Worm (Caenorhabditis elegans) whole organism, young adult: Measurements from ENCODE around the gene ttr-29.

Experiments used
- B0261.1 ChIP-seq: sonication (generic microtip); optimal IDR thresholded peaks from 2 replicates; lab custom pipeline; 2016; ENCODE audit warnings: mild to moderate bottlenecking, missing genetic modification characterization, moderate library complexity, missing compliant biosample characterization
- F22D6.2 ChIP-seq: sonication (generic microtip); optimal IDR thresholded peaks from 2 replicates; lab custom pipeline; 2016; ENCODE audit warnings: mild to moderate bottlenecking, missing genetic modification characterization, missing compliant biosample characterization
- F23B12.7 ChIP-seq: sonication (generic microtip); optimal IDR thresholded peaks from 2 replicates; lab custom pipeline; 2017; ENCODE audit warnings: missing genetic modification characterization, mild to moderate bottlenecking, missing compliant biosample characterization, antibody characterized with exemption, moderate library complexity; ENCODE audit not compliant: insufficient read depth
- F39B2.1 ChIP-seq: fragments of 200-800 bp; sonication (Bioruptor generic); IDR thresholded peaks from 2 replicates; pipeline ENCODE4 v1.3.6; 2022; ENCODE audit warnings: missing genetic modification reagents, missing genetic modification characterization, missing compliant biosample characterization
- Y79H2A.3 ChIP-seq: fragments of 200-800 bp; sonication (Bioruptor generic); conservative IDR thresholded peaks from 2 replicates; pipeline ENCODE4 v1.3.6; 2022; ENCODE audit warnings: missing genetic modification reagents, missing genetic modification characterization, missing compliant biosample characterization
- ZK185.1 ChIP-seq: sonication (generic microtip); optimal IDR thresholded peaks from 2 replicates; lab custom pipeline; 2016; ENCODE audit warnings: mild to moderate bottlenecking, missing genetic modification characterization, missing compliant biosample characterization; ENCODE audit not compliant: poor library complexity, severe bottlenecking
- aptf-2 ChIP-seq: fragments of 200-800 bp; sonication (Bioruptor generic); conservative IDR thresholded peaks from 2 replicates; pipeline ENCODE4 v1.3.6; 2022; ENCODE audit warnings: missing genetic modification reagents, missing genetic modification characterization, missing compliant biosample characterization
- attf-6 ChIP-seq: fragments of 200-800 bp; sonication (Bioruptor generic); IDR thresholded peaks from 2 replicates; pipeline ENCODE4 v1.3.6; 2022; ENCODE audit warnings: missing genetic modification reagents, missing genetic modification characterization, missing compliant biosample characterization
- bed-2 ChIP-seq: fragments of 200-800 bp; sonication (Bioruptor generic); IDR thresholded peaks from 2 replicates; pipeline ENCODE4 v1.3.6; 2022; ENCODE audit warnings: missing genetic modification reagents, missing genetic modification characterization, missing compliant biosample characterization
- ccch-3 ChIP-seq: fragments of 200-800 bp; sonication (Bioruptor generic); optimal IDR thresholded peaks from 2 replicates; lab custom pipeline; 2018; ENCODE audit warnings: mild to moderate bottlenecking, missing genetic modification characterization, missing compliant biosample characterization
- cebp-2 ChIP-seq: fragments of 200-800 bp; sonication (Bioruptor generic); IDR thresholded peaks from 2 replicates; pipeline ENCODE4 v1.3.6; 2022; ENCODE audit warnings: missing genetic modification characterization, missing compliant biosample characterization
- die-1 ChIP-seq: sonication (generic microtip); optimal IDR thresholded peaks from 2 replicates; lab custom pipeline; 2016; ENCODE audit warnings: missing genotype, mild to moderate bottlenecking, missing genetic modification characterization, missing compliant biosample characterization
- dpff-1 ChIP-seq: sonication (generic microtip); optimal IDR thresholded peaks from 2 replicates; lab custom pipeline; 2017; ENCODE audit warnings: mild to moderate bottlenecking, missing genetic modification characterization, missing compliant biosample characterization
- efl-1 ChIP-seq: fragments of 150-350 bp; optimal IDR thresholded peaks from 2 replicates; lab custom pipeline; 2014; ENCODE audit warnings: missing biosample characterization, missing genetic modification reagents, missing genetic modification characterization
- egrh-3 ChIP-seq: fragments of 200-800 bp; sonication (Bioruptor generic); IDR thresholded peaks from 2 replicates; pipeline ENCODE4 v1.3.6; 2022; ENCODE audit warnings: missing genetic modification reagents, missing genetic modification characterization, missing compliant biosample characterization
- ets-4 ChIP-seq: fragments of 200-800 bp; sonication (Bioruptor generic); optimal IDR thresholded peaks from 2 replicates; lab custom pipeline; 2018; ENCODE audit warnings: mild to moderate bottlenecking, missing genetic modification characterization, missing compliant biosample characterization
- him-1 ChIP-seq: sonication (generic microtip); optimal IDR thresholded peaks from 2 replicates; lab custom pipeline; 2016; ENCODE audit warnings: missing genotype, missing genetic modification reagents, missing genetic modification characterization, missing compliant biosample characterization
- hmg-1.2 ChIP-seq: fragments of 200-800 bp; sonication (Bioruptor generic); IDR thresholded peaks from 2 replicates; pipeline ENCODE4 v1.3.6; 2022; ENCODE audit warnings: missing genetic modification reagents, missing genetic modification characterization, missing compliant biosample characterization
- let-526 ChIP-seq: fragments of 200-800 bp; sonication (Bioruptor generic); IDR thresholded peaks from 2 replicates; pipeline ENCODE4 v1.3.6; 2022; ENCODE audit warnings: missing genetic modification reagents, missing genetic modification characterization, missing compliant biosample characterization
- lin-54 ChIP-seq: fragments of 200-800 bp; sonication (Bioruptor generic); optimal IDR thresholded peaks from 2 replicates; lab custom pipeline; 2018; ENCODE audit warnings: mild to moderate bottlenecking, missing genetic modification characterization, missing compliant biosample characterization
- lsy-27 ChIP-seq: sonication (generic microtip); optimal IDR thresholded peaks from 2 replicates; lab custom pipeline; 2017; ENCODE audit warnings: missing genetic modification characterization, mild to moderate bottlenecking, missing compliant biosample characterization, antibody characterized with exemption, missing genotype, borderline replicate concordance; ENCODE audit not compliant: insufficient read depth
- madf-10 ChIP-seq: sonication (generic microtip); optimal IDR thresholded peaks from 2 replicates; lab custom pipeline; 2016; ENCODE audit warnings: mild to moderate bottlenecking, missing genetic modification characterization, missing compliant biosample characterization
- madf-6 ChIP-seq: fragments of 200-800 bp; sonication (Bioruptor generic); IDR thresholded peaks from 2 replicates; pipeline ENCODE4 v1.3.6; 2022; ENCODE audit warnings: missing genetic modification reagents, missing genetic modification characterization, missing compliant biosample characterization
- mes-4 ChIP-seq: sonication (generic microtip); optimal IDR thresholded peaks from 2 replicates; lab custom pipeline; 2016; ENCODE audit warnings: missing genotype, missing genetic modification characterization, missing compliant biosample characterization
- nfya-1 ChIP-seq: sonication (generic microtip); optimal IDR thresholded peaks from 2 replicates; lab custom pipeline; 2017; ENCODE audit warnings: antibody characterized with exemption, missing compliant biosample characterization, missing genetic modification characterization, borderline replicate concordance; ENCODE audit not compliant: insufficient read depth
- nhr-27 ChIP-seq: fragments of 200-800 bp; sonication (Bioruptor generic); optimal IDR thresholded peaks from 2 replicates; lab custom pipeline; 2018; ENCODE audit warnings: mild to moderate bottlenecking, missing genetic modification characterization, moderate library complexity, missing compliant biosample characterization
- nhr-80 ChIP-seq: sonication (generic microtip); optimal IDR thresholded peaks from 2 replicates; lab custom pipeline; 2016; ENCODE audit warnings: missing genetic modification characterization, missing compliant biosample characterization
- snpc-4 ChIP-seq, 5 experiments: fragments of 150-350 bp in 1 of 5; sonication (generic microtip) in 4 of 5; optimal IDR thresholded peaks; 2 replicates each; lab custom pipeline; 2014 to 2018; ENCODE audit warnings: missing genetic modification characterization in 5 of 5, missing biosample characterization in 3 of 5, antibody characterized with exemption in 2 of 5, mild to moderate bottlenecking in 2 of 5, missing compliant biosample characterization in 2 of 5, missing genotype in 2 of 5, moderate library complexity in 2 of 5, missing genetic modification reagents in 1 of 5
- sptf-2 ChIP-seq: fragments of 200-800 bp; sonication (Bioruptor generic); optimal IDR thresholded peaks from 2 replicates; lab custom pipeline; 2018; ENCODE audit warnings: mild to moderate bottlenecking, missing genetic modification characterization, missing compliant biosample characterization
- tbp1 ChIP-seq: fragments of 200-800 bp; sonication (Bioruptor generic); optimal IDR thresholded peaks from 2 replicates; lab custom pipeline; 2018; ENCODE audit warnings: mild to moderate bottlenecking, missing genetic modification characterization, missing compliant biosample characterization
- xnd-1 ChIP-seq: sonication (generic microtip); optimal IDR thresholded peaks from 2 replicates; lab custom pipeline; 2016; ENCODE audit warnings: missing genotype, missing genetic modification reagents, missing genetic modification characterization, missing compliant biosample characterization
- zfh-2 ChIP-seq: fragments of 200-800 bp; sonication (Bioruptor generic); conservative IDR thresholded peaks from 2 replicates; pipeline ENCODE4 v1.3.6; 2022; ENCODE audit warnings: missing genetic modification reagents, missing genetic modification characterization, missing compliant biosample characterization
- zim-3 ChIP-seq: sonication (generic microtip); optimal IDR thresholded peaks from 2 replicates; lab custom pipeline; 2017; ENCODE audit warnings: mild to moderate bottlenecking, missing genetic modification characterization, moderate library complexity, missing compliant biosample characterization
- ztf-18 ChIP-seq: sonication (generic microtip); optimal IDR thresholded peaks from 2 replicates; lab custom pipeline; 2016; ENCODE audit warnings: missing genotype, mild to moderate bottlenecking, missing genetic modification characterization, missing compliant biosample characterization
- ztf-3 ChIP-seq: fragments of 200-800 bp; sonication (Bioruptor generic); optimal IDR thresholded peaks from 2 replicates; lab custom pipeline; 2018; ENCODE audit warnings: mild to moderate bottlenecking, missing genetic modification characterization, missing compliant biosample characterization

ttr-29 gene

DNA sequence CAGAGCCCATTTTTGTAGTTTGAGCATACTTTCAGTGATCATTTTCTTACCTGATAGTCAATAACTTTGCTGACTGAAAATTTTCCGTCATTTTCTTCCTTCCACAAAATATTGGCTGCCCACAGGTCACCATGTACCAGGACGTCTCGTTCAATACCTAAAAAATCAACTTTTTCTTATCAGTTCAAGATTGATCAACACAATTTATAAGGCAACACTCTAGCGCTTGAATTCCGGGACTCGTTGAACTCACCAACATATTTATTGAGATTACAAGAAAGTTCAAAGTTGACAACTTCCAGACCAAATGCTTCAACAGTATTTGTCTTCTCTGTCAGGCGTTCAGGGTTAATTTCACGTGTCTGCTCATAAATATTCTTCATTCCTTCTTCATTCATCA lies 27.0 kb upstream of the ttr-29 start:
- peak; percentile 78 for TF ChIP-seq nhr-80 (tag; lab: Kevin White, UChicago)
- TF ChIP-seq nfya-1 (tag; lab: Kevin White, UChicago): no peak

DNA sequence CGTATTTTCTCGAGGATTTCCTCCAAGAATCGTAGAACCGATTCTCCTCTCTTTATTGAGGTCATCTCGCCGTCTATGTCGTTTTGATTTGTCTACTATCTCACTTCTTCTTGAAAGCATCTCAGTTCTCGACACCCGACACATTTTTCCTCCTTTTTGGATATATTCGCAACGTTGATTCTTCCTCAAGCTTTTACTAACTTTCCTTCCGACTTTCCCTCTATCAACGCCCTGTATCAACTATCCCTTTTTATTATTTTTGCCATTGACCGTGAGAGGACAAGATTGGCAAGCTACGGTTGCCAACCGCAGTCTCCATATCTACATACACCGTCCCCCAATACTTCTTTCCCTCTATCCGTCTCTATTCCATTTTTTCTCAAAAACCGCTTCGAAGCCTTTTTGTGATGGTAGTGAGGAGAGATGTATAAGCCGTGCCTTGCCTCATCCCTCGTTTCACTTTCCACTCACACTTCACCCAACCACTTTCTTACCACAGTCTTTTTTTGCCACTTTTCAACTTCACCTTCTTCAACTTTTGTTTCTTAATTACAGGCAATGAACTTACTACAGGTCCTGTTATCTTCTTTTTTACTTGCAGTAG lies 22.4 kb upstream of the ttr-29 start, which contains the start of gene T16G1.2:
Gene T16G1.2, plus strand, starts transcription at position 554 of the 604 bp plus-strand sequence.
- no peak for TF ChIP-seq nhr-27 (tag; lab: Kevin White, UChicago)
- no peak for TF ChIP-seq mes-4
- no peak for TF ChIP-seq xnd-1 (tag; lab: Kevin White, UChicago)
- TF ChIP-seq madf-6 (GFP tag; lab: Robert Waterston, UW): no peak
- TF ChIP-seq ZK185.1 (tag; lab: Kevin White, UChicago): no peak
- no peak for TF ChIP-seq zim-3 (tag; lab: Kevin White, UChicago)
- no peak for TF ChIP-seq F23B12.7 (tag; lab: Kevin White, UChicago)
- no peak for TF ChIP-seq dpff-1 (tag; lab: Kevin White, UChicago)
- no peak for TF ChIP-seq cebp-2 (GFP tag; lab: Robert Waterston, UW)
- no peak for TF ChIP-seq ztf-18 (tag; lab: Kevin White, UChicago)
- TF ChIP-seq efl-1: no peak
- TF ChIP-seq snpc-4 (GFP tag; optimal IDR thresholded peaks at IDR 0.05; lab: Kevin White, UChicago): no peak
- TF ChIP-seq snpc-4 (tag; optimal IDR thresholded peaks at IDR 0.05; lab: Kevin White, UChicago): no peak

DNA sequence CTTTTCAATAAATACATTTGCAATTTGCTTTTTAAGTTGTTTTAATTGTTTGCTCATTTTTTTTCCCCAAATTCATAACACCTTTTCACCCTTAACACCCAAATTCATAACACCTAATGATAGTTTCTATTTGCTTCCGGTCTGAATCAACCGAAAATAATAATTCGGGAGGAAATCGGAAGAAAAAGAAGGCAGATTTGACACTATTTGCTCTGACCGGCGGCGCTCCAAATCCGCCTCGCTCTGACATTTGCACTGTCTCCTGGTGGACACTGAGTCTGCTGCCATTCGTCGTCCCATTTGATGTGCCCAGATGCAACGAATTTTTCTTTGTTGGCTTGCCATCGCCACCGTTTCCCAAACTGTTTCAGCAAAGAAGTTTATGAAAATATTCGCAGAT lies 17.5 kb upstream of the ttr-29 start, which contains the start of gene pqn-67:
Gene pqn-67, plus strand, starts transcription at position 301 of the 400 bp plus-strand sequence.
- TF ChIP-seq snpc-4 (GFP tag; optimal IDR thresholded peaks at IDR 0.05; lab: Kevin White, UChicago): no peak
- TF ChIP-seq snpc-4 (tag; optimal IDR thresholded peaks at IDR 0.05; lab: Kevin White, UChicago): no peak
- no peak for TF ChIP-seq bed-2
- TF ChIP-seq F39B2.1: no peak
- no peak for TF ChIP-seq die-1 (tag; lab: Kevin White, UChicago)
- no peak for TF ChIP-seq attf-6
- no peak for TF ChIP-seq F22D6.2 (tag; lab: Kevin White, UChicago)
- no peak for TF ChIP-seq hmg-1.2 (GFP tag; lab: Robert Waterston, UW)
- no peak for TF ChIP-seq ccch-3 (GFP tag; lab: Kevin White, UChicago)
- TF ChIP-seq ztf-3 (GFP tag; lab: Kevin White, UChicago): no peak
- TF ChIP-seq nhr-80 (tag; lab: Kevin White, UChicago): no peak
- no peak for TF ChIP-seq him-1 (tag; lab: Kevin White, UChicago)
- no peak for TF ChIP-seq dpff-1 (tag; lab: Kevin White, UChicago)

DNA sequence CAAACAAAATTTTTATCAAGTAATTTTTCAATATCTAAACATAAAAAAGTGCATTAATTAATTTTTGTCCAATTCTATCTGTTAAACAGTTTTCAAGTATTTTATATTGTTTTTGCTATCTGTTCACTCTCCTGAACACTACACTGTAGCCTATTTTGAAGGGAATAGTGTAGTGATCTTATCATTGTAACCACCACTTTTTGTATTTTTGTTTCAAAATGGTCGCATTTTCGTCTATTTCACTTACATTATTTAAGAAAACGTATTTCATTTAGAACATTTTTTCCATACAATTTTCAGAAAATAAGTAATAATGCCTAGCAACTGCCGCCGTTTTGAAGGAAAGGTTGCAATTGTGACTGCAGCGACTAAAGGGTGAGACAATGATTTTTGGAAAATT lies 15.7 kb upstream of the ttr-29 start, which contains the start of gene dhrs-4:
Gene dhrs-4, plus strand, starts transcription at position 301 of the 400 bp plus-strand sequence.
- no peak for TF ChIP-seq let-526 (GFP tag; lab: Robert Waterston, UW)
- TF ChIP-seq sptf-2 (GFP tag; lab: Kevin White, UChicago): no peak
- no peak for TF ChIP-seq Y79H2A.3 (GFP tag; lab: Robert Waterston, UW)
- no peak for TF ChIP-seq F39B2.1
- no peak for TF ChIP-seq efl-1
- no peak for TF ChIP-seq aptf-2
- TF ChIP-seq tbp1 (GFP tag; lab: Kevin White, UChicago): no peak
- no peak for TF ChIP-seq zfh-2 (GFP tag; lab: Robert Waterston, UW)
- TF ChIP-seq B0261.1 (tag; lab: Kevin White, UChicago): no peak
- TF ChIP-seq lsy-27 (tag; lab: Kevin White, UChicago): no peak
- TF ChIP-seq egrh-3 (GFP tag; lab: Robert Waterston, UW): no peak
- TF ChIP-seq madf-10: no peak
- TF ChIP-seq lin-54 (GFP tag; lab: Kevin White, UChicago): no peak
- TF ChIP-seq ets-4 (GFP tag; lab: Kevin White, UChicago): no peak
